Worm (Caenorhabditis elegans): ENCODE measurements around the gene F48F5.8.
A peak's percentile ranks its signal among the peaks of the same experiment; 100 is the strongest.

F48F5.8 gene

ce11 chrV:20411659-20412058 is 13.5 kb upstream of the F48F5.8 start, which contains the start of gene F53H2.3:
Gene F53H2.3, minus strand, starts transcription at chrV:20411759.
- TF ChIP-seq ZK337.2 (GFP tag; IDR thresholded peaks at IDR 0.05) (no peak), mdt-29 (GFP tag; IDR thresholded peaks at IDR 0.05) (no peak), nhr-48 (tag; optimal IDR thresholded peaks at IDR 0.05) (no peak), snpc-4 (tag; optimal IDR thresholded peaks at IDR 0.05) (no peak), ZK546.5 (tag; optimal IDR thresholded peaks at IDR 0.05) (no peak), Y75B8A.6 (GFP tag; IDR thresholded peaks at IDR 0.05) (no peak), aly-2 (tag; optimal IDR thresholded peaks at IDR 0.05) (no peak), egl-43 (GFP tag; IDR thresholded peaks at IDR 0.05) (no peak), lsy-2 (tag; optimal IDR thresholded peaks at IDR 0.05) (no peak), set-16 (GFP tag; IDR thresholded peaks at IDR 0.05) (no peak), daf-16 (GFP tag; optimal IDR thresholded peaks at IDR 0.05) (no peak), daf-16 (tag; optimal IDR thresholded peaks at IDR 0.05) (no peak), lim-7 (GFP tag; IDR thresholded peaks at IDR 0.05) (no peak), Y48G9A.11 (GFP tag; IDR thresholded peaks at IDR 0.05) (no peak), T20F7.1 (GFP tag; optimal IDR thresholded peaks at IDR 0.05) (no peak)

- no peak for TF ChIP-seq ztf-7 (tag; optimal IDR thresholded peaks at IDR 0.05)
- no peak for TF ChIP-seq F44E2.7 (GFP tag; IDR thresholded peaks at IDR 0.05)
- TF ChIP-seq mep-1 (tag; optimal IDR thresholded peaks at IDR 0.05) = peak; percentile 5
- peak; percentile 30 for TF ChIP-seq nhr-77 (tag; optimal IDR thresholded peaks at IDR 0.05)
- no peak for TF ChIP-seq mdt-29 (GFP tag; IDR thresholded peaks at IDR 0.05)
- no peak for TF ChIP-seq nhr-42 (GFP tag; IDR thresholded peaks at IDR 0.05)
- 0 out of 2 replicates have a peak, but pooled peaks have one; percentile 31 for TF ChIP-seq hmg-1.1 (GFP tag; IDR thresholded peaks at IDR 0.05)
- no peak for TF ChIP-seq nhr-10 (tag; optimal IDR thresholded peaks at IDR 0.05)
- TF ChIP-seq T26A8.4 (GFP tag; IDR thresholded peaks at IDR 0.05) = no peak
- no peak for TF ChIP-seq gei-8 (GFP tag; optimal IDR thresholded peaks at IDR 0.05)
- no peak for TF ChIP-seq jun-1 (tag; optimal IDR thresholded peaks at IDR 0.05)
- TF ChIP-seq skn-1 (tag; optimal IDR thresholded peaks at IDR 0.05) = no peak
- peak; percentile 94 for TF ChIP-seq dmd-6 (GFP tag; IDR thresholded peaks at IDR 0.05)
- no peak for TF ChIP-seq ztf-11 (tag; optimal IDR thresholded peaks at IDR 0.05)
- no peak for TF ChIP-seq ctbp-1 (GFP tag; IDR thresholded peaks at IDR 0.05)
- TF ChIP-seq pha-4 (GFP tag; IDR thresholded peaks at IDR 0.05) = peak; percentile 29; the same call in 1 of the 2 replicates
- no peak for TF ChIP-seq pha-4 (tag; optimal IDR thresholded peaks at IDR 0.05)
- no peak for TF ChIP-seq cey-2 (tag; optimal IDR thresholded peaks at IDR 0.05; ENCODE audit: borderline replicate concordance, insufficient read depth)
- peak in 1 of 2 experiments; percentile 0 for TF ChIP-seq mdl-1 (tag; optimal IDR thresholded peaks at IDR 0.05)
- TF ChIP-seq Y75B8A.6 (GFP tag; IDR thresholded peaks at IDR 0.05) = 0 out of 2 replicates have a peak, but pooled peaks have one; percentile 19
- TF ChIP-seq set-16 (GFP tag; IDR thresholded peaks at IDR 0.05) = no peak
- no peak for TF ChIP-seq Y105C5A.15 (GFP tag; IDR thresholded peaks at IDR 0.05)
- no peak for TF ChIP-seq D1046.2 (GFP tag; IDR thresholded peaks at IDR 0.05)
- no peak for TF ChIP-seq daf-19 (GFP tag; conservative IDR thresholded peaks at IDR 0.05)
- TF ChIP-seq nhr-111 (GFP tag; optimal IDR thresholded peaks at IDR 0.05) = no peak
- TF ChIP-seq lin-13 (GFP tag; optimal IDR thresholded peaks at IDR 0.05) = peak; percentile 12
- TF ChIP-seq ceh-62 (tag; optimal IDR thresholded peaks at IDR 0.05) = no peak
- no peak for TF ChIP-seq ZK337.2 (GFP tag; IDR thresholded peaks at IDR 0.05)
- TF ChIP-seq mxl-3 (GFP tag; optimal IDR thresholded peaks at IDR 0.05) = no peak
- no peak for TF ChIP-seq hif-1 (tag; optimal IDR thresholded peaks at IDR 0.05)
- no peak for TF ChIP-seq lim-7 (GFP tag; IDR thresholded peaks at IDR 0.05)
- no peak for TF ChIP-seq attf-4 (tag; optimal IDR thresholded peaks at IDR 0.05)
- no peak for TF ChIP-seq mxl-2 (GFP tag; conservative IDR thresholded peaks at IDR 0.05)
- 0 out of 2 replicates have a peak, but pooled peaks have one; percentile 67 for TF ChIP-seq tra-1 (GFP tag; IDR thresholded peaks at IDR 0.05)
- TF ChIP-seq nhr-28 (tag; optimal IDR thresholded peaks at IDR 0.05) = peak; percentile 76
- TF ChIP-seq php-3 (GFP tag; IDR thresholded peaks at IDR 0.05) = 0 out of 2 replicates have a peak, but pooled peaks have one; percentile 5
- no peak for TF ChIP-seq dpl-1 (GFP tag; optimal IDR thresholded peaks at IDR 0.05)
- no peak for TF ChIP-seq nhr-41 (GFP tag; IDR thresholded peaks at IDR 0.05)
- TF ChIP-seq ceh-20 (GFP tag; IDR thresholded peaks at IDR 0.05) = 0 out of 2 replicates have a peak, but pooled peaks have one; percentile 42
- peak; percentile 31 for TF ChIP-seq pqm-1 (tag; optimal IDR thresholded peaks at IDR 0.05)
- TF ChIP-seq T20F7.1 (GFP tag; optimal IDR thresholded peaks at IDR 0.05) = peak; percentile 29
These were observed 12.9 kb upstream of the F48F5.8 start for ce11 chrV:20412225-20412624.

Data from whole organism, L4 larva.